Worm (Caenorhabditis elegans): Measurements from ENCODE around the gene C01G10.7.

DNA sequence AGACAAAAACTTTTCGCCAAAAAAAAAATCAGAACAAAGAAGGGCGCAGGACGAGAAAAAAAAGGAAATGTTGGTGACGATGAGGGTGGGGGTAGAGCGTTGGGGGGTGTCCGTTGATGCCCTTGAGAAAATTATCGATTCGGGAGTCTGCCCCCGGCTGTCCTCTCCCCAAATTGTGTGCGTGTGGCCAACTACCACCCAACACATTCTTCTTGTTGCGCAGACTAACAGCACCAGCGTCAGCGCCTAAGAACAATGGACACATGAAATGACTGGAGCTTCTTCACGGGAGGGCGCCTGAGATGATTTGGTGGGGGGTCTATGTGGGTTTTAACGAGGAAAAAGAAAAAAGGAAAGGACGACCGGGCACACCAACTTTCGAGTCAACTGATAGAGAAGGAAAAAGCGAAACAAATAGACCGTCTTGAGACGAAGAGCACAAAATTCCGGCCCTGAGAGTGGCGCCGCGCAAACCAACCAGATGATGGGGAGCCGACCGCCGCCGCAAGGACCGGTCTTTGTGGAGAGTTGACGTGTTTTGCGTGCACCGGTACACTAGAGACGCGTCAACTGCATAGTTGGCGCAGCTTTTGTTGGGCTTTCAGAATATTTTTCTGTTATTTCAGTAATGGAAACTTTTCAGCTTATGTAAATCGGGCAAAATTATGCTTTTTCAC is 20.3 kb upstream of the C01G10.7 start, which contains the start of gene C25D7.9:
- TF ChIP-seq nhr-11 (tag; optimal IDR thresholded peaks at IDR 0.05) (no peak), elt-1 (tag; optimal IDR thresholded peaks at IDR 0.05) (no peak), crh-2 (tag; optimal IDR thresholded peaks at IDR 0.05) (no peak), nhr-21 (tag; optimal IDR thresholded peaks at IDR 0.05) (no peak), ztf-4 (tag; optimal IDR thresholded peaks at IDR 0.05) (no peak)
